Worm (Caenorhabditis elegans) whole organism, L4 larva: ENCODE measurements around the gene F35H8.4.

Experiments
- T20F7.1 ChIP-seq: fragments of 200-800 bp; sonication (Bioruptor generic); optimal IDR thresholded peaks from 2 replicates; lab custom pipeline; 2018; ENCODE audit warnings: mild to moderate bottlenecking, missing genetic modification characterization, missing compliant biosample characterization
- Y48G9A.11 ChIP-seq: fragments of 200-800 bp; sonication (Bioruptor generic); IDR thresholded peaks from 2 replicates; pipeline ENCODE4 v1.3.6; 2022; ENCODE audit warnings: missing genetic modification reagents, missing genetic modification characterization, missing compliant biosample characterization
- ZK546.5 ChIP-seq, 2 experiments: sonication (generic microtip); optimal IDR thresholded peaks; 2 replicates each; lab custom pipeline; 2017; ENCODE audit warnings: missing biosample characterization in 2 of 2, missing genetic modification characterization in 2 of 2
- aha-1 ChIP-seq: fragments of 150-350 bp; peaks from one replicate; lab custom pipeline; 2014; ENCODE audit warnings: missing biosample characterization, missing genetic modification characterization
- ceh-62 ChIP-seq: sonication (generic microtip); optimal IDR thresholded peaks from 2 replicates; lab custom pipeline; 2017; ENCODE audit warnings: missing biosample characterization, missing genetic modification characterization
- ces-1 ChIP-seq: fragments of 150-350 bp; sonication (generic microtip); optimal IDR thresholded peaks from 4 replicates; lab custom pipeline; 2014; ENCODE audit warnings: missing biosample characterization, missing genetic modification reagents, missing genetic modification characterization
- daf-8 ChIP-seq: fragments of 200-800 bp; sonication (Bioruptor generic); IDR thresholded peaks from 2 replicates; pipeline ENCODE4 v1.3.6; 2022; ENCODE audit warnings: missing genetic modification characterization, missing compliant biosample characterization
- dmd-9 ChIP-seq: fragments of 200-800 bp; sonication (Bioruptor generic); IDR thresholded peaks from 2 replicates; pipeline ENCODE4 v1.3.6; 2022; ENCODE audit warnings: missing genetic modification reagents, missing genetic modification characterization, missing compliant biosample characterization
- egl-27 ChIP-seq: sonication (generic microtip); optimal IDR thresholded peaks from 3 replicates; lab custom pipeline; 2017; ENCODE audit warnings: missing biosample characterization, missing genetic modification reagents, missing genetic modification characterization
- fos-1 ChIP-seq: fragments of 150-350 bp; optimal IDR thresholded peaks from 2 replicates; lab custom pipeline; 2014; ENCODE audit warnings: missing biosample characterization, missing genetic modification characterization
- hlh-30 ChIP-seq: sonication (generic microtip); optimal IDR thresholded peaks from 2 replicates; lab custom pipeline; 2017; ENCODE audit warnings: antibody characterized with exemption, mild to moderate bottlenecking, missing genetic modification characterization, missing compliant biosample characterization; ENCODE audit not compliant: insufficient read depth
- lin-13 ChIP-seq: fragments of 150-350 bp; optimal IDR thresholded peaks from 2 replicates; lab custom pipeline; 2014; ENCODE audit warnings: missing biosample characterization, missing genetic modification reagents, missing genetic modification characterization
- lin-29 ChIP-seq: fragments of 200-800 bp; sonication (Bioruptor generic); IDR thresholded peaks from 2 replicates; pipeline ENCODE4 v1.3.6; 2022; ENCODE audit warnings: missing genetic modification reagents, missing genetic modification characterization, missing compliant biosample characterization
- lin-38 ChIP-seq: fragments of 200-800 bp; sonication (Bioruptor generic); IDR thresholded peaks from 2 replicates; pipeline ENCODE4 v1.3.6; 2022; ENCODE audit warnings: missing genetic modification reagents, missing genetic modification characterization, missing compliant biosample characterization
- madf-5 ChIP-seq, 2 experiments: fragments of 200-800 bp; sonication (Bioruptor generic); IDR thresholded peaks; 2 replicates each; pipeline ENCODE4 v1.3.6; 2022; ENCODE audit warnings: missing compliant biosample characterization in 2 of 2, missing genetic modification characterization in 2 of 2
- mdl-1 ChIP-seq, 2 experiments: fragments of 150-350 bp in 1 of 2; sonication (generic microtip) in 1 of 2; optimal IDR thresholded peaks; 2 replicates each; lab custom pipeline; 2014 to 2017; ENCODE audit warnings: missing biosample characterization in 2 of 2, missing genetic modification characterization in 2 of 2
- mdt-29 ChIP-seq: fragments of 200-800 bp; sonication (Bioruptor generic); IDR thresholded peaks from 2 replicates; pipeline ENCODE4 v1.3.6; 2022; ENCODE audit warnings: missing genetic modification reagents, missing genetic modification characterization, missing compliant biosample characterization
- mes-2 ChIP-seq: sonication (generic microtip); optimal IDR thresholded peaks from 2 replicates; lab custom pipeline; 2016; ENCODE audit warnings: missing genotype, mild to moderate bottlenecking, missing genetic modification characterization, missing compliant biosample characterization; ENCODE audit not compliant: poor library complexity, severe bottlenecking
- mxl-2 ChIP-seq: fragments of 200-800 bp; sonication (Bioruptor generic); conservative IDR thresholded peaks from 2 replicates; pipeline ENCODE4 v1.3.6; 2022; ENCODE audit warnings: missing genetic modification reagents, missing genetic modification characterization, missing compliant biosample characterization
- nhr-28 ChIP-seq: fragments of 150-350 bp; optimal IDR thresholded peaks from 2 replicates; lab custom pipeline; 2014; ENCODE audit warnings: missing biosample characterization, missing genetic modification characterization
- nhr-41 ChIP-seq: fragments of 200-800 bp; sonication (Bioruptor generic); IDR thresholded peaks from 2 replicates; pipeline ENCODE4 v1.3.6; 2022; ENCODE audit warnings: missing genetic modification reagents, missing genetic modification characterization, missing compliant biosample characterization
- nhr-76 ChIP-seq: fragments of 150-350 bp; optimal IDR thresholded peaks from 2 replicates; lab custom pipeline; 2014; ENCODE audit warnings: missing biosample characterization, missing genetic modification characterization
- pha-4 ChIP-seq, 2 experiments: fragments of 150-350 bp in 1 of 2; fragments of 200-800 bp in 1 of 2; sonication (Bioruptor generic) in 1 of 2; IDR thresholded peaks in 1 of 2; optimal IDR thresholded peaks in 1 of 2; 2 replicates each; pipeline versions ENCODE4 v1.3.6 to Lab custom; 2014 to 2022; ENCODE audit warnings: missing genetic modification characterization in 2 of 2, missing genetic modification reagents in 2 of 2, missing biosample characterization in 1 of 2, missing compliant biosample characterization in 1 of 2
- php-3 ChIP-seq: fragments of 200-800 bp; sonication (Bioruptor generic); IDR thresholded peaks from 2 replicates; pipeline ENCODE4 v1.3.6; 2022; ENCODE audit warnings: missing genetic modification reagents, missing genetic modification characterization, missing compliant biosample characterization
- sdz-12 ChIP-seq: fragments of 200-800 bp; sonication (Bioruptor generic); optimal IDR thresholded peaks from 2 replicates; lab custom pipeline; 2018; ENCODE audit warnings: mild to moderate bottlenecking, missing genetic modification characterization, missing compliant biosample characterization
- set-16 ChIP-seq: fragments of 200-800 bp; sonication (Bioruptor generic); IDR thresholded peaks from 2 replicates; pipeline ENCODE4 v1.3.6; 2022; ENCODE audit warnings: missing genetic modification reagents, missing genetic modification characterization, missing compliant biosample characterization
- spr-1 ChIP-seq: sonication (generic microtip); optimal IDR thresholded peaks from 2 replicates; lab custom pipeline; 2016; ENCODE audit warnings: mild to moderate bottlenecking, missing genetic modification characterization, missing compliant biosample characterization
- unc-130 ChIP-seq: sonication (generic microtip); optimal IDR thresholded peaks from 2 replicates; lab custom pipeline; 2016; ENCODE audit warnings: missing genetic modification reagents, missing genetic modification characterization, missing compliant biosample characterization
- unc-62 ChIP-seq, 3 experiments: fragments of 150-350 bp in 1 of 3; sonication (generic microtip); optimal IDR thresholded peaks in 2 of 3; peaks in 1 of 3; 1 replicate in 1 of 3; 2 replicates in 2 of 3; lab custom pipeline; 2014 to 2017; ENCODE audit warnings: missing biosample characterization in 3 of 3, missing genetic modification characterization in 3 of 3, missing genetic modification reagents in 3 of 3, missing genotype in 1 of 3
- zag-1 ChIP-seq: fragments of 150-350 bp; optimal IDR thresholded peaks from 2 replicates; lab custom pipeline; 2014; ENCODE audit warnings: missing biosample characterization, missing genetic modification characterization
- zip-11 ChIP-seq: fragments of 200-800 bp; sonication (Bioruptor generic); IDR thresholded peaks from 2 replicates; pipeline ENCODE4 v1.3.6; 2022; ENCODE audit warnings: missing genetic modification characterization, missing compliant biosample characterization
- ztf-7 ChIP-seq: fragments of 150-350 bp; optimal IDR thresholded peaks from 2 replicates; lab custom pipeline; 2014; ENCODE audit warnings: missing biosample characterization, missing genetic modification characterization

F35H8.4 gene

ce11 chrII:9554925-9555553 lies 4.8 kb downstream of the F35H8.4 start, which contains the start of gene F35H8.2:
TSS of gene F35H8.2 (plus strand) at chrII:9555503.
- TF ChIP-seq dmd-9 (no peak), fos-1 (tag; lab: Kevin White, UChicago) (no peak), hlh-30 (tag; lab: Kevin White, UChicago) (peak; percentile 67), mdl-1 (tag; optimal IDR thresholded peaks at IDR 0.05; lab: Kevin White, UChicago) (peak in 1 of 2 experiments; percentile 40), lin-13 (GFP tag; lab: Kevin White, UChicago) (no peak), zip-11 (GFP tag; lab: Robert Waterston, UW) (no peak), nhr-28 (tag; lab: Kevin White, UChicago) (peak; percentile 55), aha-1 (tag; lab: Kevin White, UChicago) (peak; percentile 35)

DNA sequence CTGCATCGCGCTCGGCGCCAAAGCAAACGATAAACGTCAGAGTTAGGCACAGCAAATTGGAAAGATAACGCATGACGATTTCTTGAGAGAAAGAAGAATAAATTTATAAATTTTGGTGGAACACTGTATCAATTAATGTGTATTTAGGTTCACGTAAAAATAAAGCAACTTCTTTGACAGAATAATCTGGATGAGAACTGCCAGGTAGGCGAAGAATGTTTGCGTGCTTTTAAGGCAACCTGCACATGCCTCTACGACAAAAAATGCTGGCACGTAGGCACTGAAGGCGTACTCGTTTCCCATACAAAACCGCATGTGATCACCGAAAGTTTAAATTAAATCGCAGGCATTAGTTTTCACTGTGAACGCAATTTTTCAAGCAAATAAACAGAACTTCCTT lies 6.7 kb downstream of the F35H8.4 start, which contains the start of gene F35H8.1:
F35H8.1 (minus strand) TSS at position 101 of the 400 bp plus-strand sequence.
- TF ChIP-seq mes-2 (tag; lab: Kevin White, UChicago) (no peak), unc-62 (GFP tag; optimal IDR thresholded peaks at IDR 0.05 in 1 of 2; lab: Kevin White, UChicago) (peak in 1 of 2 experiments; percentile 12), unc-62 (tag; optimal IDR thresholded peaks at IDR 0.05; lab: Kevin White, UChicago) (no peak)

ce11 chrII:9551536-9551935 lies 8.3 kb downstream of the F35H8.4 start, which contains the start of gene F35H8.12:
TSS of gene F35H8.12 (plus strand) at chrII:9551836.
- TF ChIP-seq nhr-76 (tag; lab: Kevin White, UChicago) (no peak), zag-1 (tag; lab: Kevin White, UChicago) (no peak), set-16 (GFP tag; lab: Robert Waterston, UW) (no peak), ZK546.5 (tag; optimal IDR thresholded peaks at IDR 0.05; lab: Kevin White, UChicago) (no peak), mxl-2 (GFP tag; lab: Robert Waterston, UW) (no peak), lin-38 (GFP tag; lab: Robert Waterston, UW) (no peak), ces-1 (GFP tag; lab: Kevin White, UChicago) (no peak), dmd-9 (no peak), daf-8 (GFP tag; lab: Robert Waterston, UW) (no peak), Y48G9A.11 (GFP tag; lab: Robert Waterston, UW) (no peak), egl-27 (tag; lab: Kevin White, UChicago) (no peak), madf-5 (GFP tag; IDR thresholded peaks at IDR 0.05; lab: Robert Waterston, UW) (no peak), mdt-29 (no peak), ztf-7 (tag; lab: Kevin White, UChicago) (no peak), nhr-41 (no peak), spr-1 (tag; lab: Kevin White, UChicago) (no peak), pha-4 (GFP tag; IDR thresholded peaks at IDR 0.05; lab: Robert Waterston, UW) (no peak), pha-4 (tag; optimal IDR thresholded peaks at IDR 0.05; lab: Kevin White, UChicago) (no peak)

DNA sequence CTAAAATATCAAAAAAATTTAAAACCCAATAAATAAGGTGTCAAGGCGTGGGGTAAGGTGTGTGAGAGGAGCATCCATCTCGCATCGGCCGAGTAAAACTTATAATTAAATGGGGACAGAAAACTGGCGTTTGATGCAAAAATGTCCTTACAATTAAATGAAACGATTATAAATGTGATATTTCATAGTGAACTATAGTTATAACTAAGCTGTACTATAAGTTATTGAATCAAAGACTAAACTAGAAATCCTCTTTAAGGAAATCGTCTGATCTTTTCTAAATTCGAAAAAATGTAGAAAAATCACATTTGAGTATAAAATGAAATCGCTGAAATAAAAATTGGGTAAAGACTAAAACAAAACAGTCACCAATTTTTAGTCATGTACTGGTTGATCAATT lies 9.1 kb downstream of the F35H8.4 start, which contains the start of gene sra-6:
sra-6 (minus strand) TSS at position 101 of the 400 bp plus-strand sequence.
- TF ChIP-seq ceh-62 (no peak), php-3 (GFP tag; lab: Robert Waterston, UW) (no peak), lin-29 (no peak), nhr-41 (no peak), unc-62 (GFP tag; optimal IDR thresholded peaks at IDR 0.05 in 1 of 2; lab: Kevin White, UChicago) (no peak), unc-62 (tag; optimal IDR thresholded peaks at IDR 0.05; lab: Kevin White, UChicago) (no peak), sdz-12 (no peak), unc-130 (GFP tag; lab: Kevin White, UChicago) (no peak), aha-1 (tag; lab: Kevin White, UChicago) (no peak), T20F7.1 (GFP tag; lab: Kevin White, UChicago) (no peak)
